Fruit fly (Drosophila melanogaster): ENCODE measurements around the gene CG14693.

CG14693 gene

DNA sequence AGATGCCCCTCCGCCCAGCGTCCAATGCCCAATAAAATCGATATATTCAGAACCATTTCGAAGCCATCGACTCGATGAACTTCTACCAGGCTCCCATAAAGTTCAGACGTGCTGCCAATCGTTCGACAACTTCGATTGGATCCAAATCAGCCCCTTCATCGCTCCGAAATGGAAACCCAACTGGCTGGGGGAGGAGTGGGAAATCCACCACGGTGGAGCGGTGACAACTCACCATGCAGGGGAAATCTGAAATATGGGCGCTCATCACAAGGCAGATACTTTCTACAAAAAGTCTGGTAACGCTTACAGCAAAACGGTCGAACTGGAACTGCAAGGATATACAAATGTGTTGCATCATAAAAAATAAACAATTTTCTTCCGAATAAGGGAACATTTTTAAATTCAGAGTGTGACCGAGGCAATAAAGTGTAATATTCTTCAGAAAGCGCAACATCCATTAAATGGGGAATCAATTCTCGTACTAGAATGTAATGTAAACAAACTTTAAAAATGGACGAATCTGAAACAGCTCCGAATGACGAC is 37.5 kb upstream of the CG14693 start, which contains the start of gene CG4565 (continued):
- TF ChIP-seq CG15514 (GFP tag; optimal IDR thresholded peaks at IDR 0.05) (peak; percentile 87), CG11085 (GFP tag; IDR thresholded peaks at IDR 0.05) (no peak), CG34224 (GFP tag; IDR thresholded peaks at IDR 0.05; ENCODE audit: partially characterized antibody) (peak; percentile 51; the same call in 1 of the 3 replicates), CG9727 (GFP tag; optimal IDR thresholded peaks at IDR 0.05) (no peak), Drgx (GFP tag; IDR thresholded peaks at IDR 0.05) (no peak), CG2129 (GFP tag; IDR thresholded peaks at IDR 0.05; ENCODE audit: partially characterized antibody) (no peak), CG16815 (GFP tag; optimal IDR thresholded peaks at IDR 0.05) (no peak), ewg (GFP tag; optimal IDR thresholded peaks at IDR 0.05) (no peak), ham (GFP tag; IDR thresholded peaks at IDR 0.05) (no peak), H15 (GFP tag; IDR thresholded peaks at IDR 0.05) (no peak), tx (GFP tag; optimal IDR thresholded peaks at IDR 0.05) (no peak), Asciz (GFP tag; optimal IDR thresholded peaks at IDR 0.05) (no peak), jigr1 (GFP tag; IDR thresholded peaks at IDR 0.05) (no peak), CG3163 (GFP tag; optimal IDR thresholded peaks at IDR 0.05) (no peak), B-H1 (GFP tag; IDR thresholded peaks at IDR 0.05) (no peak), oc (tag; optimal IDR thresholded peaks at IDR 0.05) (no peak), CG8478 (optimal IDR thresholded peaks at IDR 0.05) (no peak), CG5245 (GFP tag; optimal IDR thresholded peaks at IDR 0.05) (no peak), CG8290 (GFP tag; optimal IDR thresholded peaks at IDR 0.05) (peak; percentile 20), CG8290 (tag; optimal IDR thresholded peaks at IDR 0.05) (no peak), p53 (GFP tag; optimal IDR thresholded peaks at IDR 0.05) (no peak), fru (optimal IDR thresholded peaks at IDR 0.05) (no peak), gsb-n (tag; optimal IDR thresholded peaks at IDR 0.05) (no peak), B-H2 (GFP tag; optimal IDR thresholded peaks at IDR 0.05) (no peak), TFAM (GFP tag; optimal IDR thresholded peaks at IDR 0.05) (no peak), CG8359 (GFP tag; optimal IDR thresholded peaks at IDR 0.05; ENCODE audit: borderline replicate concordance) (no peak), salm (tag; optimal IDR thresholded peaks at IDR 0.05) (no peak), Awh (GFP tag; IDR thresholded peaks at IDR 0.05) (no peak), Fer2 (tag; optimal IDR thresholded peaks at IDR 0.05) (no peak), CG3407 (GFP tag; optimal IDR thresholded peaks at IDR 0.05) (no peak), wek (GFP tag; optimal IDR thresholded peaks at IDR 0.05) (no peak), yki (optimal IDR thresholded peaks at IDR 0.05) (no peak), CG15073 (GFP tag; optimal IDR thresholded peaks at IDR 0.05) (no peak), knrl (GFP tag; IDR thresholded peaks at IDR 0.05; ENCODE audit: partially characterized antibody) (no peak), CG9817 (tag; optimal IDR thresholded peaks at IDR 0.05) (no peak), rib (GFP tag; IDR thresholded peaks at IDR 0.05) (no peak), CG31441 (GFP tag; IDR thresholded peaks at IDR 0.05) (no peak), Lhr (GFP tag; optimal IDR thresholded peaks at IDR 0.05) (peak; percentile 93), GATAe (GFP tag; conservative IDR thresholded peaks at IDR 0.05) (no peak), dmrt11E (tag; optimal IDR thresholded peaks at IDR 0.05) (no peak), tup (GFP tag; optimal IDR thresholded peaks at IDR 0.05) (no peak), CG7928 (GFP tag; optimal IDR thresholded peaks at IDR 0.05) (no peak), nerfin-2 (GFP tag; IDR thresholded peaks at IDR 0.05; ENCODE audit: partially characterized antibody) (no peak), zen2 (GFP tag; IDR thresholded peaks at IDR 0.05; ENCODE audit: partially characterized antibody) (no peak), jumu (GFP tag; optimal IDR thresholded peaks at IDR 0.05) (no peak), CG18619 (GFP tag; optimal IDR thresholded peaks at IDR 0.05) (no peak), schlank (tag; optimal IDR thresholded peaks at IDR 0.05) (no peak), Optix (GFP tag; IDR thresholded peaks at IDR 0.05) (no peak), CoRest (tag; optimal IDR thresholded peaks at IDR 0.05) (peak; percentile 10), Deaf1 (tag; optimal IDR thresholded peaks at IDR 0.05) (no peak), fd96Cb (tag; optimal IDR thresholded peaks at IDR 0.05) (no peak), CG17829 (tag; optimal IDR thresholded peaks at IDR 0.05) (peak; percentile 8)
